Worm (Caenorhabditis elegans) whole organism, mixed stage, embryonic: ENCODE data around the gene rnf-113.

ENCODE experiments used
- M03D4.4 ChIP-seq: sonication (generic microtip); optimal IDR thresholded peaks from 2 replicates; lab custom pipeline; 2017; ENCODE audit warnings: mild to moderate bottlenecking, missing genetic modification characterization, missing compliant biosample characterization
- ces-1 ChIP-seq: fragments of 150-350 bp; optimal IDR thresholded peaks from 2 replicates; lab custom pipeline; 2014; ENCODE audit warnings: missing biosample characterization, missing genetic modification reagents, missing genetic modification characterization
- elt-3 ChIP-seq: fragments of 150-350 bp; optimal IDR thresholded peaks from 2 replicates; lab custom pipeline; 2014; ENCODE audit warnings: missing biosample characterization, missing genetic modification characterization
- flh-1 ChIP-seq: fragments of 200-800 bp; sonication (Bioruptor generic); optimal IDR thresholded peaks from 2 replicates; lab custom pipeline; 2018; ENCODE audit warnings: mild to moderate bottlenecking, missing genetic modification characterization, moderate library complexity, missing compliant biosample characterization
- hlh-1 ChIP-seq: fragments of 150-350 bp; optimal IDR thresholded peaks from 2 replicates; lab custom pipeline; 2014; ENCODE audit warnings: missing biosample characterization, missing genetic modification reagents, missing genetic modification characterization
- nhr-12 ChIP-seq: fragments of 150-350 bp; optimal IDR thresholded peaks from 2 replicates; lab custom pipeline; 2014; ENCODE audit warnings: missing biosample characterization, missing genetic modification characterization
- nhr-2 ChIP-seq: fragments of 150-350 bp; optimal IDR thresholded peaks from 2 replicates; lab custom pipeline; 2014; ENCODE audit warnings: missing biosample characterization, missing genetic modification characterization
- nhr-237 ChIP-seq: fragments of 150-350 bp; optimal IDR thresholded peaks from 2 replicates; lab custom pipeline; 2014; ENCODE audit warnings: missing biosample characterization, missing genetic modification characterization
- nhr-76 ChIP-seq: sonication (generic microtip); optimal IDR thresholded peaks from 2 replicates; lab custom pipeline; 2017; ENCODE audit warnings: missing biosample characterization, missing genetic modification characterization
- pha-4 ChIP-seq: fragments of 150-350 bp; optimal IDR thresholded peaks from 2 replicates; lab custom pipeline; 2018; ENCODE audit warnings: missing biosample characterization, missing genetic modification reagents, missing genetic modification characterization
- snpc-4 ChIP-seq: fragments of 150-350 bp; optimal IDR thresholded peaks from 2 replicates; lab custom pipeline; 2014; ENCODE audit warnings: missing biosample characterization, missing genetic modification characterization
- unc-62 ChIP-seq: fragments of 150-350 bp; optimal IDR thresholded peaks from 2 replicates; lab custom pipeline; 2014; ENCODE audit warnings: missing biosample characterization, missing genetic modification reagents, missing genetic modification characterization
- ztf-11 ChIP-seq: fragments of 150-350 bp; optimal IDR thresholded peaks from 2 replicates; lab custom pipeline; 2014; ENCODE audit warnings: missing biosample characterization, missing genetic modification characterization

- TF ChIP-seq nhr-2 (no peak), hlh-1 (tag; lab: Kevin White, UChicago) (no peak), ztf-11 (tag; lab: Kevin White, UChicago) (no peak), nhr-237 (tag; lab: Kevin White, UChicago) (no peak), ces-1 (GFP tag; lab: Kevin White, UChicago) (no peak), snpc-4 (tag; lab: Kevin White, UChicago) (no peak), nhr-12 (tag; lab: Kevin White, UChicago) (no peak), flh-1 (GFP tag; lab: Kevin White, UChicago) (no peak), pha-4 (no peak), M03D4.4 (tag; lab: Kevin White, UChicago) (no peak), nhr-76 (tag; lab: Kevin White, UChicago) (no peak), unc-62 (GFP tag; lab: Kevin White, UChicago) (no peak), elt-3 (tag; lab: Kevin White, UChicago) (no peak)
These were observed 38.4 kb downstream of the rnf-113 start for ce11 chrIII:10719057-10719456.
